Fruit fly (Drosophila melanogaster): ENCODE measurements around the gene CG14050.

dm6 chrX:2359845-2360244 is 33.8 kb upstream of the CG14050 start:
- no peak for TF ChIP-seq CG18619 (GFP tag; optimal IDR thresholded peaks at IDR 0.05)
- TF ChIP-seq MESR4 (GFP tag; optimal IDR thresholded peaks at IDR 0.05), result no peak
- no peak for TF ChIP-seq bigmax (GFP tag; optimal IDR thresholded peaks at IDR 0.05)
- no peak for TF ChIP-seq Dip2 (GFP tag; IDR thresholded peaks at IDR 0.05)
- no peak for TF ChIP-seq amos (GFP tag; IDR thresholded peaks at IDR 0.05; ENCODE audit: partially characterized antibody)
- TF ChIP-seq CG6272 (GFP tag; IDR thresholded peaks at IDR 0.05), result no peak
- TF ChIP-seq CG11247 (GFP tag; IDR thresholded peaks at IDR 0.05), result no peak
- peak; percentile 35; the same call in 1 of the 2 replicates for TF ChIP-seq CG6689 (GFP tag; IDR thresholded peaks at IDR 0.05)
- no peak for TF ChIP-seq CG3726 (GFP tag; IDR thresholded peaks at IDR 0.05)
- TF ChIP-seq B-H1 (GFP tag; IDR thresholded peaks at IDR 0.05), result no peak
